Comparison of ENCODE assay signal across 1 fruit fly cellular context in the genomic region with DNA sequence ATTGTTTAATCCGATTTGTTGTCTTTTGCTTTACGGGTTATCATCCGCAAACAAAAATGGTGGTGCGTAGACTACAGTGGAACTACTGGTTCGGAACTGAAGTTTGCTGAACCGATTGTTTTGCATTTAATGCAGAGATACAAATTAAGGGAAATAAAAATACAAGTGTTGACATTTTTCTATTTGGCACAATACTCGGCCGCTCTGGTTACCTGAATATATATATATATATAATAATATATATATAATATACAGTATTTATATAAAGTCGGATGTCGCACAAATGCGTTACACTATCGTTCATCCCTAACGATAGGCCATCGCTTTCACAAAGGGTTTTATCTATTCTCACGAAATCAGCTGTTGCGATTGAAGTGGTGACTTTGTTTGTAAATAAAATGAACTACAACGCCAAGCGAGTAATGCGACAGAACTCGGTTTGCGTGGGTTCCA.
A peak's percentile ranks its signal among the peaks of the same experiment; 100 is the strongest.
TF ChIP-seq lines count a peak whose summit lies in the region.

DCAF12 (minus strand) TSS at position 204 of the 453 bp plus-strand sequence.
Spt3 (plus strand) TSS at position 329 of the 453 bp plus-strand sequence.

TF ChIP-seq in whole organism, embryonic, 481 proteins besides CTCF, POLR2A, EP300 and RAD21 (continued from another document):
- TF ChIP-seq B-H1 (GFP tag; IDR thresholded peaks at IDR 0.05; lab: Robert Waterston, UW) (no peak; the same call in 2 of the 3 replicates), CG10431 (GFP tag; optimal IDR thresholded peaks at IDR 0.05; lab: Kevin White, UChicago) (no peak), CG1233 (GFP tag; optimal IDR thresholded peaks at IDR 0.05; lab: Kevin White, UChicago) (peak; percentile 48), wdn (GFP tag; IDR thresholded peaks at IDR 0.05; lab: Robert Waterston, UW) (0 out of 2 replicates have a peak, but pooled peaks have one; percentile 21), Taf1 (GFP tag; IDR thresholded peaks at IDR 0.05; lab: Robert Waterston, UW) (no peak), vvl (GFP tag; IDR thresholded peaks at IDR 0.05; lab: Robert Waterston, UW) (no peak; the same call in 1 of the 2 replicates), z (GFP tag; IDR thresholded peaks at IDR 0.05; lab: Robert Waterston, UW) (no peak), da (GFP tag; optimal IDR thresholded peaks at IDR 0.05; lab: Kevin White, UChicago) (no peak), CG4282 (GFP tag; optimal IDR thresholded peaks at IDR 0.05; lab: Kevin White, UChicago) (no peak), tll (GFP tag; optimal IDR thresholded peaks at IDR 0.05; lab: Kevin White, UChicago) (peak in 1 of 2 experiments; percentile 59), CG3995 (GFP tag; optimal IDR thresholded peaks at IDR 0.05; lab: Kevin White, UChicago) (peak; percentile 27), phol (tag; optimal IDR thresholded peaks at IDR 0.05; lab: Kevin White, UChicago) (peak; percentile 94), CG17359 (tag; optimal IDR thresholded peaks at IDR 0.05; lab: Kevin White, UChicago) (no peak), ab (GFP tag; optimal IDR thresholded peaks at IDR 0.05; lab: Kevin White, UChicago) (no peak), CG6272 (GFP tag; IDR thresholded peaks at IDR 0.05; lab: Robert Waterston, UW) (peak; percentile 72), pb (GFP tag; optimal IDR thresholded peaks at IDR 0.05; lab: Kevin White, UChicago) (no peak), tup (GFP tag; optimal IDR thresholded peaks at IDR 0.05; lab: Kevin White, UChicago) (no peak), CG1603 (tag; optimal IDR thresholded peaks at IDR 0.05; lab: Kevin White, UChicago) (no peak), Xrp1 (GFP tag; IDR thresholded peaks at IDR 0.05; lab: Robert Waterston, UW) (peak; percentile 70), CG12744 (GFP tag; optimal IDR thresholded peaks at IDR 0.05; lab: Kevin White, UChicago) (no peak), trem (tag; optimal IDR thresholded peaks at IDR 0.05; lab: Kevin White, UChicago) (peak; percentile 85), mirr (GFP tag; optimal IDR thresholded peaks at IDR 0.05; lab: Kevin White, UChicago) (no peak), jing (GFP tag; optimal IDR thresholded peaks at IDR 0.05; lab: Kevin White, UChicago) (no peak), Doc2 (GFP tag; IDR thresholded peaks at IDR 0.05; lab: Robert Waterston, UW) (no peak), Opbp (GFP tag; IDR thresholded peaks at IDR 0.05; lab: Robert Waterston, UW; ENCODE audit: partially characterized antibody) (peak; percentile 90), YL-1 (GFP tag; optimal IDR thresholded peaks at IDR 0.05; lab: Kevin White, UChicago) (peak; percentile 5), D (optimal IDR thresholded peaks at IDR 0.05; lab: Kevin White, UChicago) (no peak), D (GFP tag; optimal IDR thresholded peaks at IDR 0.05; lab: Kevin White, UChicago) (peak; percentile 38), gfzf (GFP tag; optimal IDR thresholded peaks at IDR 0.05; lab: Kevin White, UChicago) (no peak), ash1 (GFP tag; optimal IDR thresholded peaks at IDR 0.05; lab: Kevin White, UChicago) (no peak), pros (GFP tag; optimal IDR thresholded peaks at IDR 0.05; lab: Kevin White, UChicago) (no peak), Dek (tag; optimal IDR thresholded peaks at IDR 0.05; lab: Kevin White, UChicago) (peak; percentile 55), CG11560 (tag; IDR thresholded peaks at IDR 0.05; lab: Robert Waterston, UW) (no peak), lab (GFP tag; optimal IDR thresholded peaks at IDR 0.05; lab: Kevin White, UChicago) (peak; percentile 63), bigmax (GFP tag; optimal IDR thresholded peaks at IDR 0.05; lab: Kevin White, UChicago) (no peak), ro (GFP tag; IDR thresholded peaks at IDR 0.05; lab: Robert Waterston, UW) (no peak), bab2 (GFP tag; optimal IDR thresholded peaks at IDR 0.05; lab: Kevin White, UChicago) (no peak), Lhr (GFP tag; optimal IDR thresholded peaks at IDR 0.05; lab: Kevin White, UChicago) (peak; percentile 3), Gug (GFP tag; IDR thresholded peaks at IDR 0.05; lab: Robert Waterston, UW) (peak; percentile 63; the same call in 1 of the 4 replicates), CG32772 (GFP tag; IDR thresholded peaks at IDR 0.05; lab: Robert Waterston, UW) (0 out of 2 replicates have a peak, but pooled peaks have one; percentile 23), ind (GFP tag; optimal IDR thresholded peaks at IDR 0.05; lab: Kevin White, UChicago) (peak; percentile 53), HmgD (GFP tag; optimal IDR thresholded peaks at IDR 0.05; lab: Kevin White, UChicago) (no peak), CG11695 (GFP tag; IDR thresholded peaks at IDR 0.05; lab: Robert Waterston, UW) (no peak), CG17385 (GFP tag; optimal IDR thresholded peaks at IDR 0.05; lab: Kevin White, UChicago) (no peak), CG30403 (GFP tag; optimal IDR thresholded peaks at IDR 0.05; lab: Kevin White, UChicago) (peak; percentile 33), dan (GFP tag; IDR thresholded peaks at IDR 0.05; lab: Robert Waterston, UW) (no peak), kni (GFP tag; optimal IDR thresholded peaks at IDR 0.05; lab: Kevin White, UChicago) (no peak), Hr51 (GFP tag; optimal IDR thresholded peaks at IDR 0.05; lab: Kevin White, UChicago) (peak in 1 of 2 experiments; percentile 41), Rfx (GFP tag; IDR thresholded peaks at IDR 0.05; lab: Robert Waterston, UW) (peak; percentile 77)
